Fruit fly (Drosophila melanogaster) whole organism, embryonic: ENCODE measurements around the gene CG32706.

Source experiments
- CG10274 ChIP-seq: fragments of 200-800 bp; sonication (Bioruptor generic); optimal IDR thresholded peaks from 3 replicates; lab custom pipeline; 2017; ENCODE audit warnings: missing biosample characterization, mild to moderate bottlenecking, missing genetic modification characterization
- CG11085 ChIP-seq: fragments of 200-800 bp; sonication (Bioruptor generic); IDR thresholded peaks from 2 replicates; pipeline ENCODE4 v1.3.6; 2022; ENCODE audit warnings: missing biosample characterization, missing genetic modification characterization
- CG12219 ChIP-seq: fragments of 200-800 bp; sonication (Bioruptor generic); optimal IDR thresholded peaks from 3 replicates; lab custom pipeline; 2018; ENCODE audit warnings: missing biosample characterization, mild to moderate bottlenecking, missing genetic modification characterization
- CG12236 ChIP-seq: fragments of 200-800 bp; sonication (Bioruptor generic); optimal IDR thresholded peaks from 2 replicates; lab custom pipeline; 2016; ENCODE audit warnings: missing biosample characterization, missing genetic modification characterization
- CG13296 ChIP-seq: fragments of 200-800 bp; sonication (Bioruptor generic); optimal IDR thresholded peaks from 3 replicates; lab custom pipeline; 2018; ENCODE audit warnings: missing biosample characterization, mild to moderate bottlenecking, missing genetic modification characterization
- CG13624 ChIP-seq: fragments of 200-800 bp; sonication (Bioruptor generic); optimal IDR thresholded peaks from 2 replicates; lab custom pipeline; 2016; ENCODE audit warnings: missing biosample characterization, missing genetic modification characterization
- CG14441 ChIP-seq: fragments of 200-800 bp; sonication (Bioruptor generic); IDR thresholded peaks from 2 replicates; pipeline ENCODE4 v1.3.6; 2022; ENCODE audit warnings: missing biosample characterization, missing genetic modification characterization
- CG15269 ChIP-seq: fragments of 200-800 bp; sonication (Bioruptor generic); optimal IDR thresholded peaks from 2 replicates; lab custom pipeline; 2018; ENCODE audit warnings: missing biosample characterization, mild to moderate bottlenecking, missing genetic modification characterization, moderate library complexity
- CG1647 ChIP-seq: fragments of 200-800 bp; sonication (Bioruptor generic); optimal IDR thresholded peaks from 3 replicates; lab custom pipeline; 2016; ENCODE audit warnings: missing biosample characterization, missing genetic modification characterization
- CG17829 ChIP-seq: fragments of 200-800 bp; optimal IDR thresholded peaks from 2 replicates; lab custom pipeline; 2019; ENCODE audit warnings: missing biosample characterization, mild to moderate bottlenecking, missing genetic modification characterization, moderate library complexity
- CG2116 ChIP-seq: fragments of 200-800 bp; sonication (Bioruptor generic); optimal IDR thresholded peaks from 3 replicates; lab custom pipeline; 2018; ENCODE audit warnings: missing biosample characterization, mild to moderate bottlenecking, missing genetic modification characterization
- CG2199 ChIP-seq: fragments of 200-800 bp; sonication (Bioruptor generic); IDR thresholded peaks from 3 replicates; pipeline ENCODE4 v1.3.6; 2022; ENCODE audit warnings: missing biosample characterization, missing genetic modification characterization
- CG3726 ChIP-seq: fragments of 200-800 bp; sonication (Bioruptor generic); IDR thresholded peaks from 3 replicates; pipeline ENCODE4, ENCODE4 v1.3.6; 2022; ENCODE audit warnings: missing biosample characterization, missing genetic modification characterization
- CG5953 ChIP-seq: fragments of 200-800 bp; sonication (Bioruptor generic); IDR thresholded peaks from 2 replicates; pipeline ENCODE4 v1.3.6; 2022; ENCODE audit warnings: missing biosample characterization, missing genetic modification characterization
- CG7928 ChIP-seq: fragments of 200-800 bp; sonication (Bioruptor generic); optimal IDR thresholded peaks from 2 replicates; lab custom pipeline; 2017; ENCODE audit warnings: missing biosample characterization, mild to moderate bottlenecking, missing genetic modification characterization
- CG8089 ChIP-seq: fragments of 200-800 bp; sonication (Bioruptor generic); optimal IDR thresholded peaks from 3 replicates; lab custom pipeline; 2016; ENCODE audit warnings: missing biosample characterization, missing genetic modification characterization
- CG8290 ChIP-seq, 3 experiments: fragments of 200-800 bp; sonication (Bioruptor generic); optimal IDR thresholded peaks; 2 replicates each; lab custom pipeline; 2016 to 2019; ENCODE audit warnings: missing biosample characterization in 3 of 3, missing genetic modification characterization in 3 of 3, mild to moderate bottlenecking in 2 of 3, moderate library complexity in 1 of 3
- Dp ChIP-seq: fragments of 200-800 bp; sonication (Bioruptor generic); optimal IDR thresholded peaks from 2 replicates; lab custom pipeline; 2018; ENCODE audit warnings: missing biosample characterization, mild to moderate bottlenecking, missing genetic modification characterization, moderate library complexity
- H2.0 ChIP-seq: fragments of 200-800 bp; sonication (Bioruptor generic); IDR thresholded peaks from 2 replicates; pipeline ENCODE4 v1.3.6; 2022; ENCODE audit warnings: missing biosample characterization, missing genetic modification characterization
- HLHmδ ChIP-seq: fragments of 200-800 bp; sonication (Bioruptor generic); optimal IDR thresholded peaks from 2 replicates; lab custom pipeline; 2018; ENCODE audit warnings: missing biosample characterization, mild to moderate bottlenecking, missing genetic modification characterization, moderate library complexity
- HmgD ChIP-seq: fragments of 200-800 bp; sonication (Bioruptor generic); optimal IDR thresholded peaks from 3 replicates; lab custom pipeline; 2016; ENCODE audit warnings: missing biosample characterization, missing genetic modification characterization
- Hr51 ChIP-seq, 2 experiments: fragments of 200-800 bp; sonication (Bioruptor generic); optimal IDR thresholded peaks; 2 replicates in 1 of 2; 3 replicates in 1 of 2; lab custom pipeline; 2016 to 2018; ENCODE audit warnings: missing biosample characterization in 2 of 2, missing genetic modification characterization in 2 of 2, mild to moderate bottlenecking in 1 of 2, moderate library complexity in 1 of 2
- NC2β ChIP-seq: fragments of 200-800 bp; sonication (Bioruptor generic); optimal IDR thresholded peaks from 2 replicates; lab custom pipeline; 2016; ENCODE audit warnings: missing biosample characterization, missing genetic modification characterization
- NfI ChIP-seq: fragments of 200-800 bp; sonication (Bioruptor generic); optimal IDR thresholded peaks from 3 replicates; lab custom pipeline; 2018; ENCODE audit warnings: missing biosample characterization, mild to moderate bottlenecking, missing genetic modification characterization, moderate library complexity
- Rfx ChIP-seq: fragments of 200-800 bp; sonication (Bioruptor generic); IDR thresholded peaks from 2 replicates; pipeline ENCODE4 v1.3.6; 2022; ENCODE audit warnings: missing biosample characterization, missing genetic modification characterization
- Sry-β ChIP-seq: fragments of 200-800 bp; sonication (Bioruptor generic); optimal IDR thresholded peaks from 2 replicates; lab custom pipeline; 2018; ENCODE audit warnings: missing biosample characterization, mild to moderate bottlenecking, missing genetic modification characterization, moderate library complexity
- Taf1 ChIP-seq: fragments of 200-800 bp; sonication (Bioruptor generic); IDR thresholded peaks from 2 replicates; pipeline ENCODE4 v1.3.6; 2022; ENCODE audit warnings: missing biosample characterization, missing genetic modification characterization
- Xbp1 ChIP-seq: fragments of 200-800 bp; sonication (Bioruptor generic); optimal IDR thresholded peaks from 3 replicates; lab custom pipeline; 2016; ENCODE audit warnings: missing biosample characterization, mild to moderate bottlenecking, missing genetic modification characterization
- YL-1 ChIP-seq: fragments of 200-800 bp; sonication (Bioruptor generic); optimal IDR thresholded peaks from 3 replicates; lab custom pipeline; 2017; ENCODE audit warnings: missing biosample characterization, mild to moderate bottlenecking, missing genetic modification characterization
- ase ChIP-seq: fragments of 200-800 bp; sonication (Bioruptor generic); IDR thresholded peaks from 3 replicates; pipeline ENCODE4 v1.3.6; 2022; ENCODE audit warnings: missing biosample characterization, missing genetic modification characterization
- az2 ChIP-seq: fragments of 200-800 bp; sonication (Bioruptor generic); optimal IDR thresholded peaks from 3 replicates; lab custom pipeline; 2016; ENCODE audit warnings: missing biosample characterization, missing genetic modification characterization
- bab2 ChIP-seq: fragments of 200-800 bp; sonication (Bioruptor generic); optimal IDR thresholded peaks from 2 replicates; lab custom pipeline; 2016; ENCODE audit warnings: missing biosample characterization, missing genetic modification characterization
- btn ChIP-seq: fragments of 200-800 bp; sonication (Bioruptor generic); optimal IDR thresholded peaks from 2 replicates; lab custom pipeline; 2016; ENCODE audit warnings: missing biosample characterization, missing genetic modification characterization
- cad ChIP-seq: fragments of >200 bp; optimal IDR thresholded peaks from 2 replicates; lab custom pipeline; 2017; ENCODE audit warnings: missing biosample characterization, missing genetic modification characterization
- croc ChIP-seq: fragments of 200-800 bp; sonication (Bioruptor generic); conservative IDR thresholded peaks from 3 replicates; pipeline ENCODE4 v1.3.6; 2022; ENCODE audit warnings: missing biosample characterization, missing genetic modification characterization
- dati ChIP-seq: fragments of 200-800 bp; sonication (Bioruptor generic); IDR thresholded peaks from 2 replicates; pipeline ENCODE4 v1.3.6; 2022; ENCODE audit warnings: missing biosample characterization, missing genetic modification characterization
- dpn ChIP-seq, 2 experiments: fragments of 200-800 bp; sonication (Bioruptor generic); optimal IDR thresholded peaks; 3 replicates each; lab custom pipeline; 2016; ENCODE audit warnings: missing biosample characterization in 2 of 2, missing genetic modification characterization in 2 of 2
- fd64A ChIP-seq: fragments of 200-800 bp; sonication (Bioruptor generic); optimal IDR thresholded peaks from 3 replicates; lab custom pipeline; 2018; ENCODE audit warnings: missing biosample characterization, mild to moderate bottlenecking, missing genetic modification characterization
- kni ChIP-seq: fragments of 200-800 bp; sonication (Bioruptor generic); optimal IDR thresholded peaks from 3 replicates; lab custom pipeline; 2017; ENCODE audit warnings: mild to moderate bottlenecking, missing biosample characterization, missing genetic modification reagents, missing genetic modification characterization
- lab ChIP-seq: fragments of 200-800 bp; sonication (Bioruptor generic); optimal IDR thresholded peaks from 3 replicates; lab custom pipeline; 2017; ENCODE audit warnings: missing biosample characterization, missing genetic modification characterization, mild to moderate bottlenecking, moderate library complexity, missing genetic modification reagents
- luna ChIP-seq: fragments of 200-800 bp; sonication (Bioruptor generic); optimal IDR thresholded peaks from 2 replicates; lab custom pipeline; 2016; ENCODE audit warnings: missing biosample characterization, missing genetic modification characterization
- maf-S ChIP-seq: fragments of 200-800 bp; sonication (Bioruptor generic); optimal IDR thresholded peaks from 2 replicates; lab custom pipeline; 2016; ENCODE audit warnings: missing biosample characterization, missing genetic modification characterization
- mirr ChIP-seq: fragments of 200-800 bp; sonication (Bioruptor generic); optimal IDR thresholded peaks from 3 replicates; lab custom pipeline; 2018; ENCODE audit warnings: missing biosample characterization, mild to moderate bottlenecking, missing genetic modification characterization
- onecut ChIP-seq: fragments of 200-800 bp; sonication (Bioruptor generic); IDR thresholded peaks from 2 replicates; pipeline ENCODE4 v1.3.6; 2022; ENCODE audit warnings: missing biosample characterization, missing genetic modification characterization
- otp ChIP-seq: fragments of 200-800 bp; sonication (Bioruptor generic); IDR thresholded peaks from 3 replicates; pipeline ENCODE4, ENCODE4 v1.3.6; 2022; ENCODE audit warnings: missing biosample characterization, missing genetic modification characterization
- ro ChIP-seq: fragments of 200-800 bp; sonication (Bioruptor generic); IDR thresholded peaks from 2 replicates; pipeline ENCODE4 v1.3.6; 2022; ENCODE audit warnings: missing biosample characterization, missing genetic modification characterization
- shn ChIP-seq: fragments of 200-800 bp; sonication (Bioruptor generic); optimal IDR thresholded peaks from 3 replicates; lab custom pipeline; 2016; ENCODE audit warnings: missing biosample characterization, missing genetic modification characterization
- sim ChIP-seq: fragments of 200-800 bp; sonication (Bioruptor generic); IDR thresholded peaks from 2 replicates; pipeline ENCODE4 v1.3.6; 2022; ENCODE audit warnings: missing biosample characterization, missing genetic modification characterization
- tna ChIP-seq: fragments of 200-800 bp; sonication (Bioruptor generic); IDR thresholded peaks from 2 replicates; pipeline ENCODE4 v1.3.6; 2022; ENCODE audit warnings: missing biosample characterization, missing genetic modification characterization; ENCODE audit not compliant: partially characterized antibody
- trh ChIP-seq: fragments of 200-800 bp; sonication (Bioruptor generic); optimal IDR thresholded peaks from 2 replicates; lab custom pipeline; 2016; ENCODE audit warnings: missing biosample characterization, missing genetic modification characterization
- wdn ChIP-seq: fragments of 200-800 bp; sonication (Bioruptor generic); IDR thresholded peaks from 2 replicates; pipeline ENCODE4 v1.3.6; 2022; ENCODE audit warnings: missing biosample characterization, missing genetic modification characterization
- zen2 ChIP-seq: fragments of 200-800 bp; sonication (Bioruptor generic); IDR thresholded peaks from 3 replicates; pipeline ENCODE4 v1.3.6; 2022; ENCODE audit warnings: missing biosample characterization, missing genetic modification characterization; ENCODE audit not compliant: partially characterized antibody

Gene CG32706

DNA sequence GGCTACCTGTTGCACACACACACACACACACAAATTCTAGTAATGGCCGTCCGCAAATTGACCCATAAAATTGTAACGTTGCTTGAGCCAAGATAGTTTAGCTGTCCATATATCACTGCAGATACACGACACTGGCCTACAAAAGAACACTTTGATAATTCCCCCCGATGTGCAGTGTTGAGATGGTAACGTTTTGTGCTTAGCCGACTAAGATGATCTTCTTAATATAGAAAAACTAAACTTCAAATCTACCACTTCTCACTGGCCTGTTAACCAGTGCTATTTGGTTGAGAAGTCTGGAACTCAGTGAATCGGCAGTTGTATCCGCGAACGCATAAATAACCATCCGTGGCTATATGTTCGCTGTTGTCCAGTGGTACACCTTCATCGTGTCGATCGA, 18.1 kb upstream of the CG32706 start (continued):
- TF ChIP-seq btn (GFP tag; lab: Kevin White, UChicago) (no peak), Rfx (GFP tag; lab: Robert Waterston, UW) (peak; percentile 59), wdn (GFP tag; lab: Robert Waterston, UW) (no peak), otp (GFP tag; lab: Robert Waterston, UW) (no peak), ro (GFP tag; lab: Robert Waterston, UW) (no peak), dati (GFP tag; lab: Robert Waterston, UW) (no peak), sim (GFP tag; lab: Robert Waterston, UW) (no peak), maf-S (no peak), CG14441 (0 out of 2 replicates have a peak, but pooled peaks have one; percentile 26), Taf1 (GFP tag; lab: Robert Waterston, UW) (no peak), kni (GFP tag; lab: Kevin White, UChicago) (no peak), CG13624 (no peak), CG2199 (GFP tag; lab: Robert Waterston, UW) (no peak), CG10274 (GFP tag; lab: Kevin White, UChicago) (no peak), CG17829 (tag; lab: Kevin White, UChicago) (no peak), CG8290 (GFP tag; optimal IDR thresholded peaks at IDR 0.05; lab: Kevin White, UChicago) (no peak), CG8290 (tag; optimal IDR thresholded peaks at IDR 0.05; lab: Kevin White, UChicago) (peak in 1 of 2 experiments; percentile 66), CG12236 (GFP tag; lab: Kevin White, UChicago) (no peak), trh (GFP tag; lab: Kevin White, UChicago) (no peak), CG8089 (no peak), H2.0 (GFP tag; lab: Robert Waterston, UW) (0 out of 2 replicates have a peak, but pooled peaks have one; percentile 29), bab2 (GFP tag; lab: Kevin White, UChicago) (no peak), Sry-β (GFP tag; lab: Kevin White, UChicago) (no peak), tna (no peak), cad (no peak), CG1647 (no peak), CG13296 (GFP tag; lab: Kevin White, UChicago) (no peak), CG11085 (GFP tag; lab: Robert Waterston, UW) (no peak), Hr51 (GFP tag; optimal IDR thresholded peaks at IDR 0.05; lab: Kevin White, UChicago) (no peak), HLHmδ (no peak), YL-1 (GFP tag; lab: Kevin White, UChicago) (no peak), mirr (GFP tag; lab: Kevin White, UChicago) (no peak), CG5953 (GFP tag; lab: Robert Waterston, UW) (no peak), CG3726 (no peak), az2 (GFP tag; lab: Kevin White, UChicago) (no peak), CG7928 (GFP tag; lab: Kevin White, UChicago) (no peak), CG15269 (no peak), CG12219 (GFP tag; lab: Kevin White, UChicago) (no peak), onecut (no peak), CG2116 (GFP tag; lab: Kevin White, UChicago) (no peak), HmgD (GFP tag; lab: Kevin White, UChicago) (no peak), Dp (GFP tag; lab: Kevin White, UChicago) (no peak), NC2β (GFP tag; lab: Kevin White, UChicago) (no peak), shn (GFP tag; lab: Kevin White, UChicago) (no peak), ase (no peak), fd64A (GFP tag; lab: Kevin White, UChicago) (no peak), lab (GFP tag; lab: Kevin White, UChicago) (no peak), NfI (GFP tag; lab: Kevin White, UChicago) (no peak), luna (GFP tag; lab: Kevin White, UChicago) (no peak), zen2 (GFP tag; lab: Robert Waterston, UW) (no peak), dpn (GFP tag; optimal IDR thresholded peaks at IDR 0.05; lab: Kevin White, UChicago) (no peak), Xbp1 (GFP tag; lab: Kevin White, UChicago) (no peak), croc (no peak)
